Fruit fly (Drosophila melanogaster): ENCODE data around the gene TwdlH.

Gene TwdlH

dm6 chr3R:26670277-26670676 is 36.7 kb downstream of the TwdlH start:
- TF ChIP-seq eve (GFP tag; optimal IDR thresholded peaks at IDR 0.05) (no peak), CG18011 (GFP tag; optimal IDR thresholded peaks at IDR 0.05) (no peak), cad (GFP tag; optimal IDR thresholded peaks at IDR 0.05) (no peak), abd-A (tag; optimal IDR thresholded peaks at IDR 0.05) (peak; percentile 57), CG6254 (GFP tag; optimal IDR thresholded peaks at IDR 0.05) (no peak), Xbp1 (GFP tag; optimal IDR thresholded peaks at IDR 0.05) (no peak), cg (GFP tag; optimal IDR thresholded peaks at IDR 0.05) (no peak), CG13894 (tag; optimal IDR thresholded peaks at IDR 0.05) (peak; percentile 80), TFAM (GFP tag; optimal IDR thresholded peaks at IDR 0.05) (no peak), stwl (tag; optimal IDR thresholded peaks at IDR 0.05) (no peak), Doc3 (GFP tag; IDR thresholded peaks at IDR 0.05; ENCODE audit: partially characterized antibody) (no peak), CG6683 (GFP tag; optimal IDR thresholded peaks at IDR 0.05) (no peak), kni (GFP tag; optimal IDR thresholded peaks at IDR 0.05) (no peak)

- peak; percentile 80 for TF ChIP-seq Med (GFP tag)
- peak; percentile 73 for TF ChIP-seq CG18599 (GFP tag; optimal IDR thresholded peaks at IDR 0.05)
- TF ChIP-seq CG3726 (GFP tag; IDR thresholded peaks at IDR 0.05), result no peak
- TF ChIP-seq CG13296 (GFP tag; optimal IDR thresholded peaks at IDR 0.05), result peak; percentile 18
- TF ChIP-seq wor (GFP tag; IDR thresholded peaks at IDR 0.05), result no peak
- no peak for TF ChIP-seq rib (GFP tag; IDR thresholded peaks at IDR 0.05)
- peak; percentile 53 for TF ChIP-seq CG3281 (GFP tag; optimal IDR thresholded peaks at IDR 0.05)
- TF ChIP-seq Ptx1 (GFP tag; IDR thresholded peaks at IDR 0.05), result peak; percentile 13; the same call in 1 of the 2 replicates
- TF ChIP-seq Sox100B (GFP tag; optimal IDR thresholded peaks at IDR 0.05), result peak; percentile 13
- TF ChIP-seq Hmr (GFP tag; optimal IDR thresholded peaks at IDR 0.05), result peak; percentile 53
- no peak for TF ChIP-seq CG13287 (GFP tag; IDR thresholded peaks at IDR 0.05; ENCODE audit: partially characterized antibody)
- TF ChIP-seq caup (GFP tag; optimal IDR thresholded peaks at IDR 0.05; ENCODE audit: severe bottlenecking), result peak; percentile 11
- TF ChIP-seq mirr (GFP tag; optimal IDR thresholded peaks at IDR 0.05), result peak; percentile 37
- TF ChIP-seq tap (tag; optimal IDR thresholded peaks at IDR 0.05), result no peak
- peak; percentile 41 for TF ChIP-seq gem (tag; optimal IDR thresholded peaks at IDR 0.05)
- peak; percentile 16 for TF ChIP-seq nmo (GFP tag; optimal IDR thresholded peaks at IDR 0.05)
- TF ChIP-seq CG3838 (GFP tag; optimal IDR thresholded peaks at IDR 0.05), result no peak
- TF ChIP-seq HmgZ (tag; optimal IDR thresholded peaks at IDR 0.05), result no peak
- TF ChIP-seq grau (tag; optimal IDR thresholded peaks at IDR 0.05), result peak; percentile 33
- peak; percentile 29 for TF ChIP-seq CG2120 (GFP tag; optimal IDR thresholded peaks at IDR 0.05)
- TF ChIP-seq CG10543 (GFP tag; optimal IDR thresholded peaks at IDR 0.05), result peak; percentile 14
- TF ChIP-seq abd-A (tag; optimal IDR thresholded peaks at IDR 0.05), result peak; percentile 63
- TF ChIP-seq Meics (GFP tag; optimal IDR thresholded peaks at IDR 0.05), result peak; percentile 59
- TF ChIP-seq CG2678 (tag; optimal IDR thresholded peaks at IDR 0.05), result peak; percentile 66
- TF ChIP-seq ac (GFP tag; optimal IDR thresholded peaks at IDR 0.05), result no peak
- TF ChIP-seq gro (GFP tag; optimal IDR thresholded peaks at IDR 0.05), result peak; percentile 3
- peak; percentile 12 for TF ChIP-seq HHEX (GFP tag; optimal IDR thresholded peaks at IDR 0.05)
- TF ChIP-seq CG7839 (tag; optimal IDR thresholded peaks at IDR 0.05), result peak; percentile 39
- peak; percentile 40 for TF ChIP-seq cwo (GFP tag; optimal IDR thresholded peaks at IDR 0.05)
- 0 out of 3 replicates have a peak, but pooled peaks have one; percentile 30 for TF ChIP-seq Dbx (GFP tag; IDR thresholded peaks at IDR 0.05)
- TF ChIP-seq lab (GFP tag; optimal IDR thresholded peaks at IDR 0.05), result peak; percentile 60
- TF ChIP-seq dmrt99B (tag; optimal IDR thresholded peaks at IDR 0.05), result peak; percentile 37
- peak; percentile 55 for TF ChIP-seq CG7556 (GFP tag; optimal IDR thresholded peaks at IDR 0.05)
- TF ChIP-seq Hand (GFP tag; optimal IDR thresholded peaks at IDR 0.05), result peak; percentile 27
- peak; percentile 13 for TF ChIP-seq Fer3 (tag; optimal IDR thresholded peaks at IDR 0.05)
Observed at dm6 chr3R:26671525-26672132, 38.1 kb downstream of the TwdlH start.

Measured in whole organism, embryonic.